Worm (Caenorhabditis elegans) whole organism, young adult: ENCODE results near the gene C49A9.10.

Source experiments
- B0035.1 ChIP-seq: sonication (generic microtip); optimal IDR thresholded peaks from 2 replicates; lab custom pipeline; 2016; ENCODE audit warnings: missing genetic modification characterization, mild to moderate bottlenecking, missing compliant biosample characterization, missing genotype, missing genetic modification reagents
- B0261.1 ChIP-seq: sonication (generic microtip); optimal IDR thresholded peaks from 2 replicates; lab custom pipeline; 2016; ENCODE audit warnings: mild to moderate bottlenecking, missing genetic modification characterization, moderate library complexity, missing compliant biosample characterization
- B0336.3 ChIP-seq: fragments of 200-800 bp; sonication (Bioruptor generic); IDR thresholded peaks from 2 replicates; pipeline ENCODE4 v1.3.6; 2022; ENCODE audit warnings: missing genetic modification characterization, missing compliant biosample characterization
- C06A6.2 ChIP-seq: fragments of 200-800 bp; sonication (Bioruptor generic); conservative IDR thresholded peaks from 2 replicates; pipeline ENCODE4 v1.3.6; 2022; ENCODE audit warnings: missing genetic modification characterization, missing compliant biosample characterization
- F10E7.11 ChIP-seq: sonication (generic microtip); optimal IDR thresholded peaks from 2 replicates; lab custom pipeline; 2017; ENCODE audit warnings: mild to moderate bottlenecking, missing genetic modification characterization, moderate library complexity, missing compliant biosample characterization
- F22D6.2 ChIP-seq: sonication (generic microtip); optimal IDR thresholded peaks from 2 replicates; lab custom pipeline; 2016; ENCODE audit warnings: mild to moderate bottlenecking, missing genetic modification characterization, missing compliant biosample characterization
- F52B5.7 ChIP-seq: sonication (generic microtip); optimal IDR thresholded peaks from 2 replicates; lab custom pipeline; 2016; ENCODE audit warnings: mild to moderate bottlenecking, missing genetic modification characterization, missing compliant biosample characterization
- F57C9.4 ChIP-seq: sonication (generic microtip); optimal IDR thresholded peaks from 2 replicates; lab custom pipeline; 2017; ENCODE audit warnings: mild to moderate bottlenecking, missing genetic modification characterization, missing compliant biosample characterization
- K12H6.12 ChIP-seq: fragments of 200-800 bp; sonication (Bioruptor generic); optimal IDR thresholded peaks from 2 replicates; lab custom pipeline; 2018; ENCODE audit warnings: mild to moderate bottlenecking, missing genetic modification characterization, missing compliant biosample characterization
- Y56A3A.18 ChIP-seq: fragments of 200-800 bp; sonication (Bioruptor generic); IDR thresholded peaks from 2 replicates; pipeline ENCODE4 v1.3.6; 2022; ENCODE audit warnings: missing genetic modification reagents, missing genetic modification characterization, missing compliant biosample characterization
- Y67H2A.10 ChIP-seq: fragments of 200-800 bp; sonication (Bioruptor generic); conservative IDR thresholded peaks from 2 replicates; pipeline ENCODE4 v1.3.6; 2022; ENCODE audit warnings: missing genetic modification reagents, missing genetic modification characterization, missing compliant biosample characterization
- Y79H2A.3 ChIP-seq: fragments of 200-800 bp; sonication (Bioruptor generic); conservative IDR thresholded peaks from 2 replicates; pipeline ENCODE4 v1.3.6; 2022; ENCODE audit warnings: missing genetic modification reagents, missing genetic modification characterization, missing compliant biosample characterization
- ZK185.1 ChIP-seq: sonication (generic microtip); optimal IDR thresholded peaks from 2 replicates; lab custom pipeline; 2016; ENCODE audit warnings: mild to moderate bottlenecking, missing genetic modification characterization, missing compliant biosample characterization; ENCODE audit not compliant: poor library complexity, severe bottlenecking
- akir-1 ChIP-seq: fragments of 200-800 bp; sonication (Bioruptor generic); optimal IDR thresholded peaks from 2 replicates; lab custom pipeline; 2018; ENCODE audit warnings: mild to moderate bottlenecking, missing genetic modification characterization, moderate library complexity, missing compliant biosample characterization
- athp-1 ChIP-seq: sonication (generic microtip); optimal IDR thresholded peaks from 2 replicates; lab custom pipeline; 2017; ENCODE audit warnings: mild to moderate bottlenecking, missing genetic modification characterization, missing compliant biosample characterization
- attf-3 ChIP-seq: fragments of 200-800 bp; sonication (Bioruptor generic); conservative IDR thresholded peaks from 2 replicates; pipeline ENCODE4 v1.3.6; 2022; ENCODE audit warnings: missing genetic modification reagents, missing genetic modification characterization, missing compliant biosample characterization
- attf-5 ChIP-seq: fragments of 200-800 bp; sonication (Bioruptor generic); optimal IDR thresholded peaks from 2 replicates; lab custom pipeline; 2018; ENCODE audit warnings: mild to moderate bottlenecking, missing genetic modification characterization, missing compliant biosample characterization
- cebp-1 ChIP-seq, 2 experiments: fragments of 200-800 bp in 1 of 2; sonication (Bioruptor generic) in 1 of 2; sonication (generic microtip) in 1 of 2; IDR thresholded peaks in 1 of 2; optimal IDR thresholded peaks in 1 of 2; 2 replicates each; pipeline versions ENCODE4 v1.3.6 to Lab custom; 2017 to 2022; ENCODE audit warnings: missing compliant biosample characterization in 2 of 2, missing genetic modification characterization in 2 of 2, mild to moderate bottlenecking in 1 of 2, missing genetic modification reagents in 1 of 2, moderate library complexity in 1 of 2
- ceh-27 ChIP-seq: fragments of 200-800 bp; sonication (Bioruptor generic); optimal IDR thresholded peaks from 2 replicates; lab custom pipeline; 2018; ENCODE audit warnings: mild to moderate bottlenecking, missing genetic modification characterization, moderate library complexity, missing compliant biosample characterization
- ceh-58 ChIP-seq: fragments of 200-800 bp; sonication (Bioruptor generic); IDR thresholded peaks from 2 replicates; pipeline ENCODE4 v1.3.6; 2022; ENCODE audit warnings: missing genetic modification characterization, missing compliant biosample characterization
- ceh-79 ChIP-seq: sonication (generic microtip); optimal IDR thresholded peaks from 2 replicates; lab custom pipeline; 2017; ENCODE audit warnings: mild to moderate bottlenecking, missing genetic modification characterization, missing compliant biosample characterization
- ceh-91 ChIP-seq: fragments of 200-800 bp; sonication (Bioruptor generic); IDR thresholded peaks from 2 replicates; pipeline ENCODE4 v1.3.6; 2022; ENCODE audit warnings: missing genetic modification reagents, missing genetic modification characterization, missing compliant biosample characterization
- die-1 ChIP-seq: sonication (generic microtip); optimal IDR thresholded peaks from 2 replicates; lab custom pipeline; 2016; ENCODE audit warnings: missing genotype, mild to moderate bottlenecking, missing genetic modification characterization, missing compliant biosample characterization
- dpl-1 ChIP-seq: fragments of 150-350 bp; optimal IDR thresholded peaks from 2 replicates; lab custom pipeline; 2014; ENCODE audit warnings: missing biosample characterization, missing genetic modification reagents, missing genetic modification characterization
- efl-1 ChIP-seq: fragments of 150-350 bp; optimal IDR thresholded peaks from 2 replicates; lab custom pipeline; 2014; ENCODE audit warnings: missing biosample characterization, missing genetic modification reagents, missing genetic modification characterization
- ets-4 ChIP-seq: fragments of 200-800 bp; sonication (Bioruptor generic); optimal IDR thresholded peaks from 2 replicates; lab custom pipeline; 2018; ENCODE audit warnings: mild to moderate bottlenecking, missing genetic modification characterization, missing compliant biosample characterization
- fkh-3 ChIP-seq: sonication (generic microtip); optimal IDR thresholded peaks from 2 replicates; lab custom pipeline; 2016; ENCODE audit warnings: mild to moderate bottlenecking, missing genetic modification characterization, missing compliant biosample characterization
- gei-17 ChIP-seq: fragments of 200-800 bp; sonication (Bioruptor generic); optimal IDR thresholded peaks from 2 replicates; lab custom pipeline; 2018; ENCODE audit warnings: mild to moderate bottlenecking, missing genetic modification characterization, missing compliant biosample characterization
- hsf-1 ChIP-seq: fragments of 200-800 bp; sonication (Bioruptor generic); IDR thresholded peaks from 2 replicates; pipeline ENCODE4 v1.3.6; 2022; ENCODE audit warnings: missing genetic modification reagents, missing genetic modification characterization, missing compliant biosample characterization
- lag-1 ChIP-seq: fragments of 200-800 bp; sonication (Bioruptor generic); IDR thresholded peaks from 2 replicates; pipeline ENCODE4 v1.3.6; 2022; ENCODE audit warnings: missing genetic modification reagents, missing genetic modification characterization, missing compliant biosample characterization
- let-607 ChIP-seq, 2 experiments: fragments of 200-800 bp in 1 of 2; sonication (Bioruptor generic) in 1 of 2; sonication (generic microtip) in 1 of 2; optimal IDR thresholded peaks; 2 replicates each; lab custom pipeline; 2016 to 2018; ENCODE audit warnings: mild to moderate bottlenecking in 2 of 2, missing compliant biosample characterization in 2 of 2, missing genetic modification characterization in 2 of 2, moderate library complexity in 2 of 2, missing genotype in 1 of 2
- lsy-27 ChIP-seq: sonication (generic microtip); optimal IDR thresholded peaks from 2 replicates; lab custom pipeline; 2017; ENCODE audit warnings: missing genetic modification characterization, mild to moderate bottlenecking, missing compliant biosample characterization, antibody characterized with exemption, missing genotype, borderline replicate concordance; ENCODE audit not compliant: insufficient read depth
- mes-4 ChIP-seq: sonication (generic microtip); optimal IDR thresholded peaks from 2 replicates; lab custom pipeline; 2016; ENCODE audit warnings: missing genotype, missing genetic modification characterization, missing compliant biosample characterization
- nfyb-1 ChIP-seq: fragments of 200-800 bp; sonication (Bioruptor generic); IDR thresholded peaks from 2 replicates; pipeline ENCODE4 v1.3.6; 2022; ENCODE audit warnings: missing genetic modification reagents, missing genetic modification characterization, missing compliant biosample characterization
- nhr-120 ChIP-seq: fragments of 200-800 bp; sonication (Bioruptor generic); IDR thresholded peaks from 2 replicates; pipeline ENCODE4 v1.3.6; 2022; ENCODE audit warnings: missing genetic modification characterization, missing compliant biosample characterization
- nhr-179 ChIP-seq: sonication (generic microtip); optimal IDR thresholded peaks from 2 replicates; lab custom pipeline; 2016; ENCODE audit warnings: mild to moderate bottlenecking, missing genetic modification characterization, missing compliant biosample characterization
- nhr-90 ChIP-seq: sonication (generic microtip); optimal IDR thresholded peaks from 2 replicates; lab custom pipeline; 2016; ENCODE audit warnings: missing genotype, mild to moderate bottlenecking, missing genetic modification characterization, missing compliant biosample characterization
- rcor-1 ChIP-seq: fragments of 200-800 bp; sonication (Bioruptor generic); IDR thresholded peaks from 2 replicates; pipeline ENCODE4 v1.3.6; 2022; ENCODE audit warnings: missing genetic modification reagents, missing genetic modification characterization, missing compliant biosample characterization
- repo-1 ChIP-seq: sonication (generic microtip); optimal IDR thresholded peaks from 2 replicates; lab custom pipeline; 2017; ENCODE audit warnings: mild to moderate bottlenecking, missing genetic modification characterization, missing compliant biosample characterization
- rpc-1 ChIP-seq, 2 experiments: fragments of 150-350 bp in 1 of 2; sonication (generic microtip) in 1 of 2; optimal IDR thresholded peaks; 2 replicates each; lab custom pipeline; 2014 to 2018; ENCODE audit warnings: missing biosample characterization in 1 of 2, missing genetic modification characterization in 1 of 2, missing genetic modification reagents in 1 of 2, missing genotype in 1 of 2
- sdz-38 ChIP-seq: sonication (generic microtip); optimal IDR thresholded peaks from 2 replicates; lab custom pipeline; 2016; ENCODE audit warnings: missing genotype, missing genetic modification characterization, missing compliant biosample characterization
- tbp1 ChIP-seq: fragments of 200-800 bp; sonication (Bioruptor generic); optimal IDR thresholded peaks from 2 replicates; lab custom pipeline; 2018; ENCODE audit warnings: mild to moderate bottlenecking, missing genetic modification characterization, missing compliant biosample characterization
- tbx-9 ChIP-seq: sonication (generic microtip); optimal IDR thresholded peaks from 2 replicates; lab custom pipeline; 2016; ENCODE audit warnings: borderline replicate concordance, missing genetic modification characterization, inconsistent platforms, missing compliant biosample characterization
- unc-130 ChIP-seq: sonication (generic microtip); optimal IDR thresholded peaks from 2 replicates; lab custom pipeline; 2016; ENCODE audit warnings: missing genetic modification reagents, missing genetic modification characterization, missing compliant biosample characterization
- zim-3 ChIP-seq: sonication (generic microtip); optimal IDR thresholded peaks from 2 replicates; lab custom pipeline; 2017; ENCODE audit warnings: mild to moderate bottlenecking, missing genetic modification characterization, moderate library complexity, missing compliant biosample characterization
- ztf-26 ChIP-seq: sonication (generic microtip); optimal IDR thresholded peaks from 2 replicates; lab custom pipeline; 2017; ENCODE audit warnings: missing genetic modification characterization, missing compliant biosample characterization
- ztf-3 ChIP-seq: fragments of 200-800 bp; sonication (Bioruptor generic); optimal IDR thresholded peaks from 2 replicates; lab custom pipeline; 2018; ENCODE audit warnings: mild to moderate bottlenecking, missing genetic modification characterization, missing compliant biosample characterization

Gene C49A9.10

ce11 chrIV:6206294-6206776 lies at the start of gene C49A9.10:
Gene C49A9.10, minus strand, starts transcription at chrIV:6206344.
- TF ChIP-seq B0336.3 = no peak
- no peak for TF ChIP-seq ets-4 (GFP tag; lab: Kevin White, UChicago)
- no peak for TF ChIP-seq ztf-3
- TF ChIP-seq lsy-27 (tag; lab: Kevin White, UChicago) = no peak
- TF ChIP-seq mes-4 (tag; lab: Kevin White, UChicago) = no peak
- no peak for TF ChIP-seq rpc-1 (optimal IDR thresholded peaks at IDR 0.05; lab: Kevin White, UChicago)
- TF ChIP-seq rpc-1 (tag; optimal IDR thresholded peaks at IDR 0.05; lab: Kevin White, UChicago) = no peak
- TF ChIP-seq athp-1 (tag; lab: Kevin White, UChicago) = peak; percentile 70
- no peak for TF ChIP-seq gei-17 (GFP tag; lab: Kevin White, UChicago)
- TF ChIP-seq cebp-1 (GFP tag; IDR thresholded peaks at IDR 0.05; lab: Robert Waterston, UW) = 0 out of 2 replicates have a peak, but pooled peaks have one; percentile 9
- no peak for TF ChIP-seq cebp-1 (tag; optimal IDR thresholded peaks at IDR 0.05; lab: Kevin White, UChicago)
- no peak for TF ChIP-seq Y79H2A.3 (GFP tag; lab: Robert Waterston, UW)
- TF ChIP-seq sdz-38 (tag; lab: Kevin White, UChicago) = no peak
- TF ChIP-seq nhr-179 = no peak
- TF ChIP-seq nhr-120 (GFP tag; lab: Robert Waterston, UW) = no peak
- TF ChIP-seq ceh-79 (tag; lab: Kevin White, UChicago) = no peak
- 0 out of 2 replicates have a peak, but pooled peaks have one; percentile 37 for TF ChIP-seq ceh-91 (GFP tag; lab: Robert Waterston, UW)
- TF ChIP-seq Y67H2A.10 (GFP tag; lab: Robert Waterston, UW) = no peak
- TF ChIP-seq F52B5.7 (tag; lab: Kevin White, UChicago) = no peak
- no peak for TF ChIP-seq B0261.1
- peak; percentile 66 for TF ChIP-seq tbp1
- TF ChIP-seq Y56A3A.18 (GFP tag; lab: Robert Waterston, UW) = no peak
- peak; percentile 79 for TF ChIP-seq F22D6.2 (tag; lab: Kevin White, UChicago)
- TF ChIP-seq fkh-3 = no peak
- TF ChIP-seq F57C9.4 = peak; percentile 48
- TF ChIP-seq nhr-90 (tag; lab: Kevin White, UChicago) = no peak
- TF ChIP-seq repo-1 = no peak
- TF ChIP-seq attf-3 (GFP tag; lab: Robert Waterston, UW) = peak; percentile 51; the same call in 1 of the 2 replicates
- peak; percentile 77 for TF ChIP-seq efl-1
- TF ChIP-seq ZK185.1 = peak; percentile 97
- peak in 1 of 2 experiments; percentile 70 for TF ChIP-seq let-607 (tag; optimal IDR thresholded peaks at IDR 0.05; lab: Kevin White, UChicago)
- TF ChIP-seq ceh-27 (GFP tag; lab: Kevin White, UChicago) = peak; percentile 89
- TF ChIP-seq tbx-9 (tag; lab: Kevin White, UChicago) = no peak
- TF ChIP-seq attf-5 (GFP tag; lab: Kevin White, UChicago) = peak; percentile 49
- peak; percentile 93 for TF ChIP-seq unc-130
- TF ChIP-seq F10E7.11 (tag; lab: Kevin White, UChicago) = peak; percentile 49
- TF ChIP-seq zim-3 (tag; lab: Kevin White, UChicago) = no peak
- peak; percentile 82 for TF ChIP-seq dpl-1 (GFP tag; lab: Kevin White, UChicago)
- TF ChIP-seq lag-1 = no peak
- TF ChIP-seq B0035.1 (tag; lab: Kevin White, UChicago) = peak; percentile 27
- peak; percentile 69 for TF ChIP-seq K12H6.12 (tag; lab: Kevin White, UChicago)
- TF ChIP-seq hsf-1 (GFP tag; lab: Robert Waterston, UW) = 0 out of 2 replicates have a peak, but pooled peaks have one; percentile 34
- TF ChIP-seq ztf-26 (tag; lab: Kevin White, UChicago) = peak; percentile 22
- no peak for TF ChIP-seq ceh-58 (GFP tag; lab: Robert Waterston, UW)
- TF ChIP-seq rcor-1 = peak; percentile 73
- peak; percentile 60 for TF ChIP-seq akir-1
- peak; percentile 39; the same call in 1 of the 2 replicates for TF ChIP-seq C06A6.2 (GFP tag; lab: Robert Waterston, UW)
- peak; percentile 43; the same call in 1 of the 2 replicates for TF ChIP-seq nfyb-1
- TF ChIP-seq die-1 (tag; lab: Kevin White, UChicago) = no peak
